Fruit fly (Drosophila melanogaster) whole organism, embryonic: Measurements from ENCODE around the gene CG5171.

Experiments used
- CG6813 ChIP-seq: fragments of 200-800 bp; sonication (Bioruptor generic); optimal IDR thresholded peaks from 2 replicates; lab custom pipeline; 2017; ENCODE audit warnings: missing biosample characterization, missing genetic modification characterization, mild to moderate bottlenecking, moderate library complexity, missing genetic modification reagents
- CG9932 ChIP-seq: fragments of 200-800 bp; sonication (Bioruptor generic); IDR thresholded peaks from 2 replicates; pipeline ENCODE4 v1.3.6; 2022; ENCODE audit warnings: missing biosample characterization, missing genetic modification characterization
- HHEX ChIP-seq: fragments of 200-800 bp; sonication (Bioruptor generic); optimal IDR thresholded peaks from 3 replicates; lab custom pipeline; 2017; ENCODE audit warnings: missing biosample characterization, mild to moderate bottlenecking, missing genetic modification characterization, missing genetic modification reagents
- Lhr ChIP-seq: fragments of 200-800 bp; sonication (Bioruptor generic); optimal IDR thresholded peaks from 3 replicates; lab custom pipeline; 2017; ENCODE audit warnings: mild to moderate bottlenecking, missing biosample characterization, missing genetic modification reagents, missing genetic modification characterization
- crc ChIP-seq: fragments of 200-800 bp; sonication (Bioruptor generic); optimal IDR thresholded peaks from 2 replicates; lab custom pipeline; 2016; ENCODE audit warnings: missing biosample characterization, missing genetic modification characterization
- lov ChIP-seq, 2 experiments: fragments of 200-800 bp in 1 of 2; fragments of >200 bp in 1 of 2; sonication (Bioruptor generic) in 1 of 2; IDR thresholded peaks in 1 of 2; optimal IDR thresholded peaks in 1 of 2; 2 replicates in 1 of 2; 3 replicates in 1 of 2; pipeline versions ENCODE4 v1.3.6 to Lab custom; 2017 to 2022; ENCODE audit warnings: missing biosample characterization in 1 of 2, missing genetic modification characterization in 1 of 2
- rib ChIP-seq: fragments of 200-800 bp; sonication (Bioruptor generic); IDR thresholded peaks from 2 replicates; pipeline ENCODE4 v1.3.6; 2022; ENCODE audit warnings: missing biosample characterization, missing genetic modification characterization
- slp2 ChIP-seq: fragments of 200-800 bp; sonication (Bioruptor generic); optimal IDR thresholded peaks from 2 replicates; lab custom pipeline; 2016; ENCODE audit warnings: missing biosample characterization, missing genetic modification characterization

DNA sequence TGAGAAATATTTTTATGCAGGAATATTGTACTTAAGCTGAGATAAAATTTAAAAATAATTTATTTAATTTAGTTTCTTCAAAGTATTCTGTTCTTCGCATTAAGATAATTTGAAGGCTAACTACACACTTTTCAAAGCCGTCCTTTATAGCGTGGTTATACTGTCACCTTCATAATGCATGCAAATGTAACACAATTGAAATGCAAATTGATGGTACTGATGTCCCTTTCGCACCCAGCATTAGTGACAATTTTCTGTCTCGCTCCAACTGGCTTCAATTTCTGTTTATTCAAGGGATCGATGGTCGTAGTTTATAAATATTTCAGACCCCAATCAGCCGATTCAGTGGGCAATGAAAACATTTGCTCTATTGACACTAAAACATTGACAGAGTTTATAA, 37.4 kb downstream of the CG5171 start:
- TF ChIP-seq Lhr (GFP tag; lab: Kevin White, UChicago), result no peak
- no peak for TF ChIP-seq CG6813 (GFP tag; lab: Kevin White, UChicago)
- no peak for TF ChIP-seq lov (optimal IDR thresholded peaks at IDR 0.05; lab: Kevin White, UChicago)
- no peak for TF ChIP-seq lov (GFP tag; IDR thresholded peaks at IDR 0.05; lab: Robert Waterston, UW)
- no peak for TF ChIP-seq HHEX (GFP tag; lab: Kevin White, UChicago)
- TF ChIP-seq slp2 (GFP tag; lab: Kevin White, UChicago), result no peak
- no peak for TF ChIP-seq CG9932 (GFP tag; lab: Robert Waterston, UW)
- TF ChIP-seq rib (GFP tag; lab: Robert Waterston, UW), result no peak
- no peak for TF ChIP-seq crc (GFP tag; lab: Kevin White, UChicago)
